Worm (Caenorhabditis elegans): ENCODE measurements around the gene C09E7.7.

Gene C09E7.7

ce11 chrIII:6514673-6515072 is 36.4 kb downstream of the C09E7.7 start, which contains the start of gene acr-5:
TSS of gene acr-5 (minus strand) at chrIII:6514773.
- no peak for TF ChIP-seq unc-62 (GFP tag; optimal IDR thresholded peaks at IDR 0.05)

- TF ChIP-seq unc-62 (GFP tag; optimal IDR thresholded peaks at IDR 0.05): no peak
These were observed 41.7 kb downstream of the C09E7.7 start for ce11 chrIII:6509301-6509700.

- TF ChIP-seq unc-62 (GFP tag; optimal IDR thresholded peaks at IDR 0.05): no peak
These were observed 42.7 kb downstream of the C09E7.7 start for ce11 chrIII:6508327-6508726.

DNA sequence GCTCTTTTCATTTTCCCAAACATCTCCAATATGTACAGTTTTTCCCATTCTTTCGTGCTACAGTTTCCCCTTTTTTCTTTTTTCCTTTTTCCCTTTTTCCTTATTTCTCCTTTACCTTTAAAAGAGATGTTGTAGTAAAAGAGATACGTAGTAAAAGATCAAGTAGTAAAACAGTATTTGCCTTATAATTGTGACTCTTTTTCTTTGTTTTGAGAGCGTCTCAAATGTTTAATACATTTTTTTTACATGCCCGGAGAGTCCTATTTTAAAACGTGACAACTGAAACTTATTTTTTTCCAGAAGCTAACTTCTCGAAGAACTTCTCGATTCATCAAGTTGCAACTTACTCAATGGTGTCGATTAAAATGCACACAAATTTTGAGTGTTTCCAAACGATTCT is 43.2 kb downstream of the C09E7.7 start, which contains the start of gene F23F12.12:
Gene F23F12.12, plus strand, starts transcription at position 301 of the 400 bp plus-strand sequence.
- no peak for TF ChIP-seq unc-62 (GFP tag; optimal IDR thresholded peaks at IDR 0.05)

DNA sequence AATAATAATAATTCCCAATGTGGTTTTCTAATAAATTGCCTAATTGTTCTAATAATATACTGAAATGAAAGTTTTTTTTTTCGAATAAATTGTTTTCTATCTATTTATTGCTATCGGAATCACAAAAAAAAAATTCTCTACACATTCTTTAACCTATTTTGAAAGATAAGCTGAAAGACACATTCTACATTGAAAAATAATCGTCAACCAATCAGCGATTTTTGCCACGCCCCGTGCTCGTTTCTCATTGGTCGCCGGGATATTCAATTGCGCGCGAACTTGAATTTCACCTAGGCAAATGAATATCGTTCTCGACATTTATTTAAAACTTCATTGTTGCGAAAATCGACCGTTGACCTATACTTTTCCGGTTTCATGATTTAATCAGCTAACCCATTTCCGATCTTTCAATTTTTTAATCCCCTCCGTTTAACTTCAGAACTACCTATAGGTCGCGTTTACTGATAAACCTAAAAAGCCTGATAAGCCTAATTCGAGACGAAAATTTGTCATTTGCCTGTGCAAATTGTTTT is 50.9 kb downstream of the C09E7.7 start, which contains the start of gene F23F12.3:
Gene F23F12.3, plus strand, starts transcription at position 483 of the 533 bp plus-strand sequence.
- TF ChIP-seq unc-62 (GFP tag; optimal IDR thresholded peaks at IDR 0.05): no peak

- TF ChIP-seq unc-62 (GFP tag; optimal IDR thresholded peaks at IDR 0.05): no peak
These were observed 51.9 kb downstream of the C09E7.7 start for ce11 chrIII:6499102-6499501.

DNA sequence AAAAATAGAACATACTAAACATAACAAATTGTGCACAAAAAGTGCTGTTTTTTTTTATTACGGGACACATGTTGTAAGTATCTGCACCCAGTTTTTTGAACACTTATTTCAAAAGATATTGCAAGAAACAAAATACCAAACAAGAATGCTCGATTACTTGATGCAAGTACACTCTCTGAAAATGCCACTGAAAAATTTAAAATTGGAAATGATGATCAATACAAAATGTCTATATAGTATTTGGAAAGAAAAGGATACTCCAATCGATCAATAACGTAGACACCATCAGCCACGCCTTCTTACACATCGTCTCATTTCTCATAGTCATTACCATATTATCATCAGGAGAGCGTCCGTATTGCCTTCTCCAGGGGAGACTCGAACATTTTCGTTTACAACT is 52.9 kb downstream of the C09E7.7 start, which contains the start of gene sdz-15:
Gene sdz-15, plus strand, starts transcription at position 301 of the 400 bp plus-strand sequence.
- no peak for TF ChIP-seq unc-62 (GFP tag; optimal IDR thresholded peaks at IDR 0.05)
